Worm (Caenorhabditis elegans): Measurements from ENCODE around the gene cyn-4.

The cyn-4 gene

DNA sequence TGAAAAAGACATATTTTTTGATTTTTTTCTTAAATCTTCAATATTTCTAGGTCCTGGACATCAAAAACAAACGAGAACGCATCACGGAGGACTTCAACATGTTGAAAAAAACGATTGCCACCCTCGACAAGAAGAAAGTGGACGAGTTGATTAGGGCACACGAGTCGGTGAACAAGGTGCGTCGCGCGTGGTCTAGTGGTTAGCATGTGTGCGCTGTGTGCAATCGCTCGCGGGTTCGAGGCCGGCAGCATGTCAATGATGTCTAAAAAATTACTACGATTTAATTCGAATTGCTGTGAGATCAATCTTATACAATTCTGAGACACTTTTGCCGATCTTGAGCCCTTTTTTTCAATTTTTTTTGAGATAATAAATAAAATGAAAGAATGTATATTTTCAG, 32.3 kb downstream of the cyn-4 start (continued):
- TF ChIP-seq alr-1 (tag; optimal IDR thresholded peaks at IDR 0.05) (no peak), nhr-237 (tag; optimal IDR thresholded peaks at IDR 0.05) (no peak), unc-62 (GFP tag; optimal IDR thresholded peaks at IDR 0.05) (no peak), nhr-10 (tag; optimal IDR thresholded peaks at IDR 0.05) (no peak), lin-39 (tag; optimal IDR thresholded peaks at IDR 0.05) (no peak), R02D3.7 (tag; optimal IDR thresholded peaks at IDR 0.05) (peak; percentile 24), nhr-6 (tag; optimal IDR thresholded peaks at IDR 0.05) (peak; percentile 49), F13H6.1 (tag; optimal IDR thresholded peaks at IDR 0.05) (peak; percentile 80), nhr-21 (tag; optimal IDR thresholded peaks at IDR 0.05) (peak; percentile 87), nhr-12 (tag; optimal IDR thresholded peaks at IDR 0.05) (no peak), peb-1 (tag; optimal IDR thresholded peaks at IDR 0.05) (no peak), ztf-11 (tag; optimal IDR thresholded peaks at IDR 0.05) (no peak), dmd-4 (tag; optimal IDR thresholded peaks at IDR 0.05) (no peak), ztf-1 (GFP tag; conservative IDR thresholded peaks at IDR 0.05) (no peak), sma-9 (GFP tag; optimal IDR thresholded peaks at IDR 0.05) (peak; percentile 81), sma-9 (tag; optimal IDR thresholded peaks at IDR 0.05) (no peak), mdl-1 (tag; optimal IDR thresholded peaks at IDR 0.05) (peak; percentile 12 to 40), crh-2 (tag; optimal IDR thresholded peaks at IDR 0.05) (peak; percentile 81), skn-1 (tag; optimal IDR thresholded peaks at IDR 0.05) (no peak), lin-13 (GFP tag; optimal IDR thresholded peaks at IDR 0.05) (peak; percentile 74), gmeb-1 (tag; optimal IDR thresholded peaks at IDR 0.05) (peak; percentile 79), elt-3 (tag; optimal IDR thresholded peaks at IDR 0.05) (no peak)

DNA sequence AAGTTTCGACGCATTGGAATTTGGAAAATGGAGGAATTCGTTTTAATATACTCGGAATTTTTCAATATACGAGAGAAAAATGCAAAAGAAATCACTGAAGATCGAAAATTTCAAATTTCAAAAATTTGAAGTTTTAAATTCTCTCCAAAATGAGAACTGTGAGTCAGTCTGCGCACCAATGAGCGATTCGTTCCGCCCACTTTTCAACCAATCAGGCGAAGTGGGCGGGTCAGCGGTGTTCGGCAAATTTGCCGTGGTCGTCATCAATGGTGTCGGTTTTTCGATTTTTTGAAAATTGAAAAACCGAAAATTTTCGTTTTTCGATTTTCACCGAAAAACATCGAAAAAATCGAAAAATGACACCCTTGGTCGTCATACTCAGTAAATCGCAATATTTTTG, 33.9 kb downstream of the cyn-4 start:
- TF ChIP-seq sma-3 (GFP tag; optimal IDR thresholded peaks at IDR 0.05) (no peak), gmeb-1 (tag; optimal IDR thresholded peaks at IDR 0.05) (no peak), zag-1 (tag; optimal IDR thresholded peaks at IDR 0.05) (no peak), nhr-129 (tag; optimal IDR thresholded peaks at IDR 0.05) (no peak), ama-1 (optimal IDR thresholded peaks at IDR 0.05) (no peak), C34F6.9 (tag; optimal IDR thresholded peaks at IDR 0.05) (no peak), nhr-6 (tag; optimal IDR thresholded peaks at IDR 0.05) (no peak), snpc-4 (tag; optimal IDR thresholded peaks at IDR 0.05) (no peak), blmp-1 (tag; optimal IDR thresholded peaks at IDR 0.05; ENCODE audit: insufficient read depth) (no peak)

DNA sequence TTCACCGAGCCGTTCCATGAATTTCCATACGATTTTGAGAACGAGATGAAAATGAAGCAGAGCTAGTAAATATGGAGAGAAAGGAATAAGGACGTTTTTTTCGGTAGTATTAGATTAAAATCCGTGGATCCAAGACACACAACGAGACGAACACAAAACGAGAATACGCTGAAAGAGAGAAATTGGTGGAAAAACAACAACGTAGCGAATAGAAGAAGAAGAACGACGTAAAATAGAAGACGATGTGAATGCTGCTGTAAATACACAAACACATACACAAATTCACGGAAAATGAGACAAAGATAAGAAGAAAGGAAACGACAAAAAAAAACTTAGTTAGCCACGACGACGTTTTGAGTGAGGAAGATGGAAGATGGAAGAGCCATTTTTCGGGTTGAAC, 37.7 kb downstream of the cyn-4 start:
- TF ChIP-seq nhr-6 (tag; optimal IDR thresholded peaks at IDR 0.05) (no peak), elt-1 (tag; optimal IDR thresholded peaks at IDR 0.05) (no peak)

- TF ChIP-seq nhr-129 (tag; optimal IDR thresholded peaks at IDR 0.05) (no peak), unc-39 (tag; optimal IDR thresholded peaks at IDR 0.05) (no peak)
Observed at ce11 chrII:10829572-10829971, 42.8 kb downstream of the cyn-4 start.

DNA sequence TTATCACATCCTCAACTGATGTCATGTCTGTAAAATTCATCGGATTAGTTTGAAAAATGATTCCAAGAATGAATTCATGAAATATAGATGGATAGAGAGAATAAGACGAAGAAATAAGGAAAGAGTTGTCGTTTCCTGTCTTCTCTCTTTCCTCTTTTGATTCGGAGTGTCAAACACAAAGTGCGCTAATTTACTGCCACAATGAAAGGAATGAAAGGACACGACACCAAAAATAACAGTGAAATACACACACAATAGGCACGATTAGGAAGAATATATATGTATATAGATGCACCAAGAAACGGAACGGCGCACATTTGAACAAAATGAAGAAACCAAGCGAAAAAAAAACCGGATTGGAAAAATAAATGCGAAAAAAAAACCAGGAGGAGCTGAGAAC, 43.3 kb downstream of the cyn-4 start, which contains the start of gene VM106R.1:
VM106R.1 (minus strand) TSS at position 101 of the 400 bp plus-strand sequence.
- TF ChIP-seq ceh-16 (tag; optimal IDR thresholded peaks at IDR 0.05) (no peak), unc-55 (GFP tag; optimal IDR thresholded peaks at IDR 0.05) (no peak), dmd-4 (tag; optimal IDR thresholded peaks at IDR 0.05) (no peak), nhr-23 (tag; optimal IDR thresholded peaks at IDR 0.05) (no peak), alr-1 (tag; optimal IDR thresholded peaks at IDR 0.05) (no peak), mdl-1 (tag; optimal IDR thresholded peaks at IDR 0.05) (no peak), egl-27 (tag; optimal IDR thresholded peaks at IDR 0.05) (no peak), nhr-129 (tag; optimal IDR thresholded peaks at IDR 0.05) (no peak), ZK546.5 (tag; optimal IDR thresholded peaks at IDR 0.05) (no peak), mbf-1 (tag; optimal IDR thresholded peaks at IDR 0.05) (no peak), Y55F3AM.14 (GFP tag; optimal IDR thresholded peaks at IDR 0.05) (no peak), fos-1 (tag; optimal IDR thresholded peaks at IDR 0.05) (no peak), gmeb-1 (tag; optimal IDR thresholded peaks at IDR 0.05) (no peak), nhr-6 (tag; optimal IDR thresholded peaks at IDR 0.05) (no peak), nhr-25 (tag; optimal IDR thresholded peaks at IDR 0.05) (no peak), nhr-21 (tag; optimal IDR thresholded peaks at IDR 0.05) (no peak), skn-1 (tag; optimal IDR thresholded peaks at IDR 0.05) (no peak), peb-1 (tag; optimal IDR thresholded peaks at IDR 0.05) (no peak), nhr-237 (tag; optimal IDR thresholded peaks at IDR 0.05) (no peak), ceh-82 (tag; optimal IDR thresholded peaks at IDR 0.05) (no peak)
